Worm (Caenorhabditis elegans) whole organism, L3 larva: ENCODE data around the gene pes-23.

Source experiments
- ZK546.5 ChIP-seq: sonication (generic microtip); optimal IDR thresholded peaks from 2 replicates; lab custom pipeline; 2017; ENCODE audit warnings: missing biosample characterization, missing genetic modification characterization
- elt-1 ChIP-seq: fragments of 150-350 bp; optimal IDR thresholded peaks from 2 replicates; lab custom pipeline; 2014; ENCODE audit warnings: missing biosample characterization, missing genetic modification characterization

- TF ChIP-seq ZK546.5 (tag; lab: Kevin White, UChicago) (no peak), elt-1 (tag; lab: Kevin White, UChicago) (no peak)
Measured at ce11 chrX:6902958-6903357, 1.8 kb downstream of the pes-23 start.
